Fruit fly (Drosophila melanogaster) whole organism, prepupa: ENCODE data around the gene tj.

Experiments used
- CG11762 ChIP-seq: fragments of 200-800 bp; sonication (Bioruptor generic); optimal IDR thresholded peaks from 3 replicates; lab custom pipeline; 2016; ENCODE audit warnings: missing biosample characterization, missing genetic modification characterization; ENCODE audit not compliant: insufficient read depth
- CG34406 ChIP-seq: fragments of 200-800 bp; sonication (Bioruptor generic); optimal IDR thresholded peaks from 3 replicates; lab custom pipeline; 2016; ENCODE audit warnings: missing biosample characterization, missing genetic modification characterization
- Eip75B ChIP-seq: fragments of 200-800 bp; sonication (Bioruptor generic); optimal IDR thresholded peaks from 3 replicates; lab custom pipeline; 2016; ENCODE audit warnings: missing biosample characterization, missing genetic modification characterization
- Lpt ChIP-seq: fragments of 200-800 bp; sonication (Bioruptor generic); optimal IDR thresholded peaks from 3 replicates; lab custom pipeline; 2016; ENCODE audit warnings: missing biosample characterization, missing genetic modification characterization
- Sox15 ChIP-seq: fragments of 200-800 bp; sonication (Bioruptor generic); optimal IDR thresholded peaks from 3 replicates; lab custom pipeline; 2016; ENCODE audit warnings: missing biosample characterization, missing genetic modification characterization
- fd59A ChIP-seq: fragments of 200-800 bp; sonication (Bioruptor generic); optimal IDR thresholded peaks from 2 replicates; lab custom pipeline; 2017; ENCODE audit warnings: missing biosample characterization, mild to moderate bottlenecking, missing genetic modification characterization, missing genetic modification reagents
- salr ChIP-seq, 2 experiments: fragments of 200-800 bp; sonication (Bioruptor generic); optimal IDR thresholded peaks; 3 replicates each; lab custom pipeline; 2016 to 2018; ENCODE audit warnings: missing biosample characterization in 2 of 2, missing genetic modification characterization in 2 of 2, mild to moderate bottlenecking in 1 of 2
- vri ChIP-seq: fragments of 200-800 bp; sonication (Bioruptor generic); optimal IDR thresholded peaks from 3 replicates; lab custom pipeline; 2016; ENCODE audit warnings: missing biosample characterization, mild to moderate bottlenecking, missing genetic modification characterization

DNA sequence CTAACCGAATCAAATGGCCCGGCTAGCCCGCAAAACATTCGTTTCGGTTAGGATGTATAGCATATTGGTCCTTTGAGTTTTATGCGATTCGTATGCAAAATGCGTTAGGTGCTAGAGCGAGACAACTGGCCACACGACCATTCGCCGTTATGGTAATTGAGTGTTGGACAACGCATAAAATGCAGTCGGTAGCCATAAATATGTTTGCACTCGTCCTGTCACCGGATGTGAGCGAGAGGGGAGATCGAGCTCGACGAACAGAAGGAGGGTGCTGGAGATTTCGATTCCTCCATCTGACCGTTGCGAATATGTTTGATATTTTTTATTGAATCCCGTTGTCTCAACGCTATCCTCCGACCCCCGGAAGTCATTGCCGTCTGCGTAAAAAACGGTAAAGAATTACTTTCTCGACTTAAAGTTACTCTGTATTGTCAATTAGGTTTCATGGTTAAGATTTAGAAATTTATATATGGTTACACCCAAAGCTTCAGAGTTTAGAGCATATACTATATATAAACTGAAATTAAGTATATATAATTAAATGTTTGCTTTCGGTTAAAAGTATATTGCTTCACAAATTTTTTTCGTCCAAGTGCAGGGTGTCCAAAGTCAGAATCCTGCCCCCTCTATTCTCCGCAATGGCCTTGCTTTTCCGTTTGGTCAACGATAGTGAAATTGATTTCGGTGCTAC lies 6.0 kb upstream of the tj start:
- TF ChIP-seq salr (GFP tag; optimal IDR thresholded peaks at IDR 0.05; lab: Kevin White, UChicago) (no peak), Eip75B (GFP tag; lab: Kevin White, UChicago) (no peak), CG11762 (GFP tag; lab: Kevin White, UChicago) (no peak), Lpt (GFP tag; lab: Kevin White, UChicago) (no peak), vri (GFP tag; lab: Kevin White, UChicago) (no peak), Sox15 (GFP tag; lab: Kevin White, UChicago) (no peak), fd59A (GFP tag; lab: Kevin White, UChicago) (no peak), CG34406 (no peak)
